Worm (Caenorhabditis elegans): ENCODE results near the gene F13H8.6.
A peak's percentile ranks its signal among the peaks of the same experiment; 100 is the strongest.

Gene F13H8.6

DNA sequence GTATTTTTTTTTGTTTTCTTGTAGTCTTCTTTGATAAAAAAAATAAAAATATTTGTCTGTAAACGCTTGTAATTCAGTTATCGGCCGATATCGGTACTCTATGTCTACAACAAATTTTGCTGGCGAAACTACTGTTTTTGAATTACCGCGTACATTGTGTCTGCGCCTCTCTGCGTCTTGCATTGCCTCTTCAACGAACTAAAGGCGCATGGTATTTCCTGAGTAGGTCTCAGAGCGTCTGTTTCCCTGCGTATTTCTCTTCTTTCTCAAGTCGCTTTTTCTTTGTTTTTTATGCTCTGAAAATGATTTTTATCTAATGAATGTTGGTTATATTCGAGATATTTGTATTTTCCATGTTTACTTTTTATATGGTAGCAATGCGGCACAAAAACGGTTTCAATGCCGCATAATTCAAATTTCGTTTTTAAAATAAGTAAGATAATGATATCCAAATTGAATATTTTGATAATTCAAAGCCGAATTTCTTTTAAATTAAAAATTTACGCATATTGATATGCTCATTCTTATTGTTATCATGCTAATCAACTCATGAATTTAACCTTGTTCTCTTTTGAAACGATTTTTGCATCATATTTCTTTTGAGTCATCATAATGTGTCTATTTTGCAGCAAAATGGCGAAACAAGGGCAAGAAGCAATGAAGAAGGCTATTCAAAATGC, 35.8 kb downstream of the F13H8.6 start, which contains the start of gene phb-2:
Gene phb-2 (plus strand): TSS at position 630 of the 680 bp plus-strand sequence.
- TF ChIP-seq ekl-4 (GFP tag; IDR thresholded peaks at IDR 0.05): peak; percentile 59
- peak; percentile 39; the same call in 1 of the 2 replicates for TF ChIP-seq C17E4.6 (GFP tag; IDR thresholded peaks at IDR 0.05)
- TF ChIP-seq efl-1 (GFP tag; optimal IDR thresholded peaks at IDR 0.05): peak; percentile 83
- TF ChIP-seq die-1 (tag; optimal IDR thresholded peaks at IDR 0.05): peak; percentile 0
- no peak for TF ChIP-seq bed-1 (GFP tag; IDR thresholded peaks at IDR 0.05)
- peak; percentile 52 for TF ChIP-seq ceh-91 (GFP tag; IDR thresholded peaks at IDR 0.05)
- peak; percentile 13 for TF ChIP-seq nhr-80 (tag; optimal IDR thresholded peaks at IDR 0.05)
- peak; percentile 64 for TF ChIP-seq snpc-1.3 (tag; optimal IDR thresholded peaks at IDR 0.05; ENCODE audit: insufficient read depth)
- TF ChIP-seq ZK185.1 (tag; optimal IDR thresholded peaks at IDR 0.05; ENCODE audit: poor library complexity, severe bottlenecking): peak; percentile 22
- TF ChIP-seq nfyb-1 (GFP tag; IDR thresholded peaks at IDR 0.05): peak; percentile 58; the same call in 1 of the 2 replicates
- 0 out of 2 replicates have a peak, but pooled peaks have one; percentile 14 for TF ChIP-seq cebp-1 (GFP tag; IDR thresholded peaks at IDR 0.05)
- peak; percentile 59 for TF ChIP-seq cebp-1 (tag; optimal IDR thresholded peaks at IDR 0.05)
- no peak for TF ChIP-seq madf-3 (GFP tag; IDR thresholded peaks at IDR 0.05)
- peak in 2 of 3 experiments; percentile 2 to 90 for TF ChIP-seq lin-35 (GFP tag; optimal IDR thresholded peaks at IDR 0.05)
- no peak for TF ChIP-seq snpc-4 (GFP tag; optimal IDR thresholded peaks at IDR 0.05)
- peak; percentile 5 to 51 (median 15) for TF ChIP-seq snpc-4 (tag; optimal IDR thresholded peaks at IDR 0.05)
- TF ChIP-seq ama-1 (optimal IDR thresholded peaks at IDR 0.05): no peak
- TF ChIP-seq ama-1 (GFP tag; optimal IDR thresholded peaks at IDR 0.05): peak in 1 of 2 experiments; percentile 32
- TF ChIP-seq madf-8 (GFP tag; conservative IDR thresholded peaks at IDR 0.05): 0 out of 2 replicates have a peak, but pooled peaks have one; percentile 25
- no peak for TF ChIP-seq ztf-25 (GFP tag; IDR thresholded peaks at IDR 0.05)
- TF ChIP-seq xnd-1 (tag; optimal IDR thresholded peaks at IDR 0.05): no peak
- no peak for TF ChIP-seq aptf-2 (GFP tag; conservative IDR thresholded peaks at IDR 0.05)
- TF ChIP-seq dpl-1 (GFP tag; optimal IDR thresholded peaks at IDR 0.05): peak; percentile 75
- peak; percentile 93 for TF ChIP-seq lin-54 (GFP tag; optimal IDR thresholded peaks at IDR 0.05)
- TF ChIP-seq dox-1 (GFP tag; IDR thresholded peaks at IDR 0.05): peak; percentile 78
- TF ChIP-seq ets-4 (GFP tag; optimal IDR thresholded peaks at IDR 0.05): no peak
- no peak for TF ChIP-seq F37B4.10 (GFP tag; IDR thresholded peaks at IDR 0.05)
- TF ChIP-seq nfya-1 (tag; optimal IDR thresholded peaks at IDR 0.05; ENCODE audit: borderline replicate concordance, insufficient read depth): no peak
- peak; percentile 77 for TF ChIP-seq attf-5 (GFP tag; optimal IDR thresholded peaks at IDR 0.05)
- peak; percentile 37 for TF ChIP-seq D2030.7 (GFP tag; IDR thresholded peaks at IDR 0.05)
- TF ChIP-seq Y53G8AR.9 (GFP tag; conservative IDR thresholded peaks at IDR 0.05): 0 out of 2 replicates have a peak, but pooled peaks have one; percentile 29
- peak; percentile 95 for TF ChIP-seq F23B12.7 (tag; optimal IDR thresholded peaks at IDR 0.05; ENCODE audit: insufficient read depth)
- no peak for TF ChIP-seq tlf-1 (GFP tag; optimal IDR thresholded peaks at IDR 0.05)
- no peak for TF ChIP-seq tbx-9 (tag; optimal IDR thresholded peaks at IDR 0.05; ENCODE audit: borderline replicate concordance)
- TF ChIP-seq lsl-1 (GFP tag; optimal IDR thresholded peaks at IDR 0.05): peak; percentile 50
- TF ChIP-seq tbp1 (GFP tag; optimal IDR thresholded peaks at IDR 0.05): peak; percentile 49
- no peak for TF ChIP-seq Y53F4B.3 (GFP tag; IDR thresholded peaks at IDR 0.05)
- TF ChIP-seq F49E8.2 (tag; optimal IDR thresholded peaks at IDR 0.05; ENCODE audit: insufficient read depth): peak; percentile 17
- peak; percentile 2 for TF ChIP-seq ccch-3 (GFP tag; optimal IDR thresholded peaks at IDR 0.05)
- TF ChIP-seq madf-6 (GFP tag; IDR thresholded peaks at IDR 0.05): peak; percentile 55
- peak; percentile 26; the same call in 1 of the 2 replicates for TF ChIP-seq lin-26 (GFP tag; IDR thresholded peaks at IDR 0.05)
- TF ChIP-seq mcd-1 (GFP tag; IDR thresholded peaks at IDR 0.05): peak; percentile 75
- TF ChIP-seq aptf-3 (GFP tag; IDR thresholded peaks at IDR 0.05): no peak
- peak; percentile 31; the same call in 1 of the 2 replicates for TF ChIP-seq rcor-1 (GFP tag; IDR thresholded peaks at IDR 0.05)
- peak; percentile 68 for TF ChIP-seq ceh-27 (GFP tag; optimal IDR thresholded peaks at IDR 0.05)
- TF ChIP-seq snpc-3.4 (tag; optimal IDR thresholded peaks at IDR 0.05): peak; percentile 19
- no peak for TF ChIP-seq sptf-2 (GFP tag; optimal IDR thresholded peaks at IDR 0.05)
